Worm (Caenorhabditis elegans) whole organism, mixed stage, embryonic: ENCODE results near the gene seu-1.

Source experiments
- M03D4.4 ChIP-seq: sonication (generic microtip); optimal IDR thresholded peaks from 2 replicates; lab custom pipeline; 2017; ENCODE audit warnings: mild to moderate bottlenecking, missing genetic modification characterization, missing compliant biosample characterization
- blmp-1 ChIP-seq: fragments of 150-350 bp; optimal IDR thresholded peaks from 2 replicates; lab custom pipeline; 2014; ENCODE audit warnings: missing biosample characterization, missing genetic modification characterization
- elt-3 ChIP-seq: fragments of 150-350 bp; optimal IDR thresholded peaks from 2 replicates; lab custom pipeline; 2014; ENCODE audit warnings: missing biosample characterization, missing genetic modification characterization
- lin-13 ChIP-seq: fragments of 150-350 bp; optimal IDR thresholded peaks from 2 replicates; lab custom pipeline; 2014; ENCODE audit warnings: missing biosample characterization, missing genetic modification characterization
- lin-32 ChIP-seq: fragments of 200-800 bp; sonication (Bioruptor generic); optimal IDR thresholded peaks from 2 replicates; lab custom pipeline; 2018; ENCODE audit warnings: mild to moderate bottlenecking, missing genetic modification characterization, missing compliant biosample characterization
- lsy-2 ChIP-seq: fragments of 150-350 bp; optimal IDR thresholded peaks from 2 replicates; lab custom pipeline; 2014; ENCODE audit warnings: missing biosample characterization, missing genetic modification characterization
- nhr-237 ChIP-seq: fragments of 150-350 bp; optimal IDR thresholded peaks from 2 replicates; lab custom pipeline; 2014; ENCODE audit warnings: missing biosample characterization, missing genetic modification characterization
- pha-4 ChIP-seq: fragments of 150-350 bp; optimal IDR thresholded peaks from 2 replicates; lab custom pipeline; 2018; ENCODE audit warnings: missing biosample characterization, missing genetic modification reagents, missing genetic modification characterization
- snpc-4 ChIP-seq: fragments of 150-350 bp; optimal IDR thresholded peaks from 2 replicates; lab custom pipeline; 2014; ENCODE audit warnings: missing biosample characterization, missing genetic modification characterization
- tbx-8 ChIP-seq: fragments of 200-800 bp; sonication (Bioruptor generic); optimal IDR thresholded peaks from 2 replicates; lab custom pipeline; 2018; ENCODE audit warnings: mild to moderate bottlenecking, missing genetic modification characterization, moderate library complexity, missing compliant biosample characterization
- unc-39 ChIP-seq: fragments of 150-350 bp; optimal IDR thresholded peaks from 2 replicates; lab custom pipeline; 2014; ENCODE audit warnings: missing biosample characterization, missing genetic modification characterization
- ztf-11 ChIP-seq: fragments of 150-350 bp; optimal IDR thresholded peaks from 2 replicates; lab custom pipeline; 2014; ENCODE audit warnings: missing biosample characterization, missing genetic modification characterization

- TF ChIP-seq tbx-8 (GFP tag; lab: Kevin White, UChicago): no peak
- no peak for TF ChIP-seq lsy-2 (tag; lab: Kevin White, UChicago)
- TF ChIP-seq nhr-237 (tag; lab: Kevin White, UChicago): no peak
- no peak for TF ChIP-seq unc-39 (tag; lab: Kevin White, UChicago)
- no peak for TF ChIP-seq snpc-4 (tag; lab: Kevin White, UChicago)
- no peak for TF ChIP-seq ztf-11 (tag; lab: Kevin White, UChicago)
- TF ChIP-seq lin-13 (tag; lab: Kevin White, UChicago): no peak
- TF ChIP-seq pha-4 (tag; lab: Kevin White, UChicago): no peak
- TF ChIP-seq lin-32 (GFP tag; lab: Kevin White, UChicago): no peak
- TF ChIP-seq M03D4.4: no peak
- TF ChIP-seq elt-3 (tag; lab: Kevin White, UChicago): no peak
- no peak for TF ChIP-seq blmp-1
Observed at ce11 chrIV:6328198-6328597, 1.2 kb upstream of the seu-1 start.
